Worm (Caenorhabditis elegans): ENCODE data around the gene mls-1.

The mls-1 gene

DNA sequence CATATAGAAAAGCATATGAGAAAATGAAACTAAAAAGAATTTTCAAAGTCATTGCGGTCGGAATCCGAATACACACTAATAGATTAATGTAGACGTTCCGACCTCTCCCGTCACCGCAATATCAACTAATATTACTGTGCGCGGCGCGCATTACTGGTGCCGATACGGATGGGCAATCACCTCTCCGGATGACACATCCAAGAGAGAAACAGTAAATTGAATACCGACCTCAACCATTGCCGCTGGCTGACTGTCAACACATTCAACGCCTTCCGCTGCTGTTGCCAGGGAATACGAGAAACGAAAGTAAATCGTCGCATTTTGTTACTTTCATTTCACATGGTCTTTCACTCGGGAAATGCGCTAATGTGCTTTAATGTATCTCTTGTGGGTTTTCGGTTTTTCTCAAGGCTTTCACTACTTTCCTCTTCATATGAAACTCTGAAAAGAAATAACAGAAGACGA lies 34.7 kb downstream of the mls-1 start (continued):
- TF ChIP-seq F10E7.11 (tag; optimal IDR thresholded peaks at IDR 0.05) (peak; percentile 89), let-607 (tag; optimal IDR thresholded peaks at IDR 0.05) (no peak), F52B5.7 (tag; optimal IDR thresholded peaks at IDR 0.05) (peak; percentile 89), F55B11.4 (tag; optimal IDR thresholded peaks at IDR 0.05; ENCODE audit: borderline replicate concordance, insufficient read depth) (no peak)

ce11 chrIII:7495616-7496146 lies 35.5 kb downstream of the mls-1 start:
- TF ChIP-seq ztf-18 (tag; optimal IDR thresholded peaks at IDR 0.05) = peak; percentile 49
- TF ChIP-seq lsl-1 (GFP tag; optimal IDR thresholded peaks at IDR 0.05) = peak; percentile 17
- TF ChIP-seq madf-6 (GFP tag; IDR thresholded peaks at IDR 0.05) = peak; percentile 62
- peak; percentile 6 for TF ChIP-seq B0336.3 (GFP tag; IDR thresholded peaks at IDR 0.05)
- TF ChIP-seq ekl-4 (GFP tag; IDR thresholded peaks at IDR 0.05) = 0 out of 2 replicates have a peak, but pooled peaks have one; percentile 19
- peak; percentile 74 for TF ChIP-seq F49E8.2 (tag; optimal IDR thresholded peaks at IDR 0.05; ENCODE audit: insufficient read depth)
- TF ChIP-seq egl-18 (GFP tag; IDR thresholded peaks at IDR 0.05) = 0 out of 2 replicates have a peak, but pooled peaks have one; percentile 53
- TF ChIP-seq lin-40 (tag; optimal IDR thresholded peaks at IDR 0.05) = no peak
- no peak for TF ChIP-seq lin-35 (GFP tag; optimal IDR thresholded peaks at IDR 0.05)
- TF ChIP-seq cebp-1 (GFP tag; IDR thresholded peaks at IDR 0.05) = no peak
- TF ChIP-seq cebp-1 (tag; optimal IDR thresholded peaks at IDR 0.05) = peak; percentile 26
- TF ChIP-seq rcor-1 (GFP tag; IDR thresholded peaks at IDR 0.05) = 0 out of 2 replicates have a peak, but pooled peaks have one; percentile 6
- TF ChIP-seq ama-1 (optimal IDR thresholded peaks at IDR 0.05) = no peak
- peak in 1 of 2 experiments; percentile 11 for TF ChIP-seq ama-1 (GFP tag; optimal IDR thresholded peaks at IDR 0.05)
- no peak for TF ChIP-seq attf-3 (GFP tag; conservative IDR thresholded peaks at IDR 0.05)
- no peak for TF ChIP-seq ceh-79 (tag; optimal IDR thresholded peaks at IDR 0.05)
- 0 out of 2 replicates have a peak, but pooled peaks have one; percentile 45 for TF ChIP-seq aptf-3 (GFP tag; IDR thresholded peaks at IDR 0.05)
- TF ChIP-seq nfyb-1 (GFP tag; IDR thresholded peaks at IDR 0.05) = 0 out of 2 replicates have a peak, but pooled peaks have one; percentile 10
- TF ChIP-seq hsf-1 (GFP tag; IDR thresholded peaks at IDR 0.05) = 0 out of 2 replicates have a peak, but pooled peaks have one; percentile 50
- TF ChIP-seq ztf-25 (GFP tag; IDR thresholded peaks at IDR 0.05) = 0 out of 2 replicates have a peak, but pooled peaks have one; percentile 27
- TF ChIP-seq ZK185.1 (tag; optimal IDR thresholded peaks at IDR 0.05; ENCODE audit: poor library complexity, severe bottlenecking) = peak; percentile 12
- 0 out of 2 replicates have a peak, but pooled peaks have one; percentile 10 for TF ChIP-seq Y56A3A.18 (GFP tag; IDR thresholded peaks at IDR 0.05)
- TF ChIP-seq die-1 (tag; optimal IDR thresholded peaks at IDR 0.05) = peak; percentile 33
- no peak for TF ChIP-seq snpc-3.4 (tag; optimal IDR thresholded peaks at IDR 0.05)
- no peak for TF ChIP-seq K11D2.4 (GFP tag; IDR thresholded peaks at IDR 0.05)
- TF ChIP-seq tbp1 (GFP tag; optimal IDR thresholded peaks at IDR 0.05) = peak; percentile 28
- peak; percentile 42; the same call in 1 of the 2 replicates for TF ChIP-seq attf-6 (GFP tag; IDR thresholded peaks at IDR 0.05)
- TF ChIP-seq F39B2.1 (GFP tag; IDR thresholded peaks at IDR 0.05) = 0 out of 2 replicates have a peak, but pooled peaks have one; percentile 2
- TF ChIP-seq lin-26 (GFP tag; IDR thresholded peaks at IDR 0.05) = 0 out of 2 replicates have a peak, but pooled peaks have one; percentile 6
- TF ChIP-seq lag-1 (GFP tag; IDR thresholded peaks at IDR 0.05) = 0 out of 2 replicates have a peak, but pooled peaks have one; percentile 20
- TF ChIP-seq unc-130 (GFP tag; optimal IDR thresholded peaks at IDR 0.05) = no peak
- TF ChIP-seq Y53G8AR.9 (GFP tag; conservative IDR thresholded peaks at IDR 0.05) = peak; percentile 76; the same call in 1 of the 2 replicates
- peak; percentile 42 for TF ChIP-seq snpc-4 (GFP tag; optimal IDR thresholded peaks at IDR 0.05)
- no peak for TF ChIP-seq snpc-4 (tag; optimal IDR thresholded peaks at IDR 0.05)
- no peak for TF ChIP-seq let-526 (GFP tag; IDR thresholded peaks at IDR 0.05)
- TF ChIP-seq lin-54 (GFP tag; optimal IDR thresholded peaks at IDR 0.05) = peak; percentile 48
- TF ChIP-seq madf-8 (GFP tag; conservative IDR thresholded peaks at IDR 0.05) = no peak

Measured in whole organism, young adult.